Worm (Caenorhabditis elegans) whole organism, L4/young adult: ENCODE results near the gene ndab-2.

Experiments
- W03F9.2 ChIP-seq: fragments of 150-350 bp; optimal IDR thresholded peaks from 2 replicates; lab custom pipeline; 2014; ENCODE audit warnings: missing biosample characterization, missing genetic modification characterization
- dao-5 ChIP-seq: sonication (generic microtip); optimal IDR thresholded peaks from 2 replicates; lab custom pipeline; 2016; ENCODE audit warnings: missing genotype, missing genetic modification characterization, moderate library complexity, missing compliant biosample characterization
- him-1 ChIP-seq: sonication (generic microtip); optimal IDR thresholded peaks from 2 replicates; lab custom pipeline; 2016; ENCODE audit warnings: missing genotype, missing genetic modification reagents, missing genetic modification characterization, missing compliant biosample characterization

- TF ChIP-seq dao-5 (tag; lab: Kevin White, UChicago) = no peak
- TF ChIP-seq him-1 (tag; lab: Kevin White, UChicago) = no peak
- no peak for TF ChIP-seq W03F9.2 (tag; lab: Kevin White, UChicago)
Measured at ce11 chrIII:7209721-7210120, 29.2 kb downstream of the ndab-2 start, which contains the start of gene R151.2.
